Worm (Caenorhabditis elegans) whole organism, L1 larva: ENCODE results near the gene spin-4.

Experiments
- aha-1 ChIP-seq: fragments of 150-350 bp; optimal IDR thresholded peaks from 2 replicates; lab custom pipeline; 2014; ENCODE audit warnings: missing biosample characterization, missing genetic modification characterization
- ceh-63 ChIP-seq: fragments of 200-800 bp; sonication (Bioruptor generic); optimal IDR thresholded peaks from 2 replicates; lab custom pipeline; 2018; ENCODE audit warnings: mild to moderate bottlenecking, missing genetic modification characterization, missing compliant biosample characterization
- ceh-90 ChIP-seq: sonication (generic microtip); optimal IDR thresholded peaks from 2 replicates; lab custom pipeline; 2016; ENCODE audit warnings: missing genetic modification characterization, missing compliant biosample characterization
- efl-1 ChIP-seq, 4 experiments: fragments of 150-350 bp; optimal IDR thresholded peaks in 3 of 4; peaks in 1 of 4; 1 replicate in 1 of 4; 2 replicates in 3 of 4; lab custom pipeline; 2014; ENCODE audit warnings: missing biosample characterization in 2 of 4, missing genetic modification characterization in 2 of 4, missing genetic modification reagents in 2 of 4
- efl-3 ChIP-seq: fragments of 200-800 bp; sonication (Bioruptor generic); optimal IDR thresholded peaks from 2 replicates; lab custom pipeline; 2018; ENCODE audit warnings: mild to moderate bottlenecking, missing genetic modification characterization, missing compliant biosample characterization
- jun-1 ChIP-seq: fragments of 150-350 bp; optimal IDR thresholded peaks from 2 replicates; lab custom pipeline; 2014; ENCODE audit warnings: missing biosample characterization, missing genetic modification reagents, missing genetic modification characterization
- mef-2 ChIP-seq: fragments of 150-350 bp; optimal IDR thresholded peaks from 2 replicates; lab custom pipeline; 2014; ENCODE audit warnings: missing biosample characterization, missing genetic modification characterization
- nhr-20 ChIP-seq: sonication (generic microtip); optimal IDR thresholded peaks from 2 replicates; lab custom pipeline; 2016; ENCODE audit warnings: mild to moderate bottlenecking, missing genetic modification characterization, missing compliant biosample characterization
- nhr-71 ChIP-seq: sonication (generic microtip); optimal IDR thresholded peaks from 2 replicates; lab custom pipeline; 2016; ENCODE audit warnings: mild to moderate bottlenecking, missing genetic modification characterization, moderate library complexity, missing compliant biosample characterization
- pag-3 ChIP-seq: sonication (generic microtip); optimal IDR thresholded peaks from 2 replicates; lab custom pipeline; 2017; ENCODE audit warnings: missing genetic modification characterization, mild to moderate bottlenecking, missing compliant biosample characterization, antibody characterized with exemption, borderline replicate concordance; ENCODE audit not compliant: insufficient read depth
- sptf-1 ChIP-seq: fragments of 150-350 bp; optimal IDR thresholded peaks from 2 replicates; lab custom pipeline; 2014; ENCODE audit warnings: missing biosample characterization, missing genetic modification characterization
- tlp-1 ChIP-seq: fragments of 150-350 bp; optimal IDR thresholded peaks from 2 replicates; lab custom pipeline; 2014; ENCODE audit warnings: missing biosample characterization, missing genetic modification characterization
- vab-15 ChIP-seq: sonication (generic microtip); optimal IDR thresholded peaks from 2 replicates; lab custom pipeline; 2017; ENCODE audit warnings: missing genotype, mild to moderate bottlenecking, missing genetic modification characterization, missing compliant biosample characterization
- zip-4 ChIP-seq: fragments of 200-800 bp; sonication (Bioruptor generic); optimal IDR thresholded peaks from 2 replicates; lab custom pipeline; 2018; ENCODE audit warnings: mild to moderate bottlenecking, missing genetic modification characterization, moderate library complexity, missing compliant biosample characterization

The spin-4 gene

DNA sequence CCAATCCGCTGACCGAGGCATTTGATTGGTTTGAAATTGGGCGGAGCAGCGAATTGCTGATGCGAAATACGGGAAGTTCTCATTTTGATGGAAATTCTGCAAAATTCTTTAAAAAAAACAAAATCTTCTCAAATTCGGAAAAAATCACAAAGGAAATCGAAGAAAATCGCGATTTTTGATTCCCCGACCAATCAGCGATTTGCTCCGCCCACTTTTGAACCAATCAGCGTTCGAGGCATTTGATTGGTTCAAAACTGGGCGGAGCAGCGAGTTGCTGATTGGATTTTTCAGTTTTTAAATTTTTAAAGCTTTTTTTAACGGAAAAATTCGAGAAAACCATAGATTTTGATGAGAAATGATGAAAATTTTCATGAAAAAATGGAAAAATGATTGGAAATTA is 52.2 kb downstream of the spin-4 start:
- TF ChIP-seq zip-4, result no peak
- TF ChIP-seq vab-15 (tag; lab: Kevin White, UChicago), result no peak
- no peak for TF ChIP-seq ceh-63 (GFP tag; lab: Kevin White, UChicago)
- TF ChIP-seq ceh-90 (tag; lab: Kevin White, UChicago), result no peak
- TF ChIP-seq aha-1 (tag; lab: Kevin White, UChicago), result no peak
- TF ChIP-seq nhr-71 (tag; lab: Kevin White, UChicago), result no peak
- TF ChIP-seq sptf-1 (tag; lab: Kevin White, UChicago), result no peak
- TF ChIP-seq mef-2 (tag; lab: Kevin White, UChicago), result no peak
- no peak for TF ChIP-seq pag-3 (tag; lab: Kevin White, UChicago)
- TF ChIP-seq tlp-1 (tag; lab: Kevin White, UChicago), result no peak
- TF ChIP-seq jun-1 (tag; lab: Kevin White, UChicago), result no peak

DNA sequence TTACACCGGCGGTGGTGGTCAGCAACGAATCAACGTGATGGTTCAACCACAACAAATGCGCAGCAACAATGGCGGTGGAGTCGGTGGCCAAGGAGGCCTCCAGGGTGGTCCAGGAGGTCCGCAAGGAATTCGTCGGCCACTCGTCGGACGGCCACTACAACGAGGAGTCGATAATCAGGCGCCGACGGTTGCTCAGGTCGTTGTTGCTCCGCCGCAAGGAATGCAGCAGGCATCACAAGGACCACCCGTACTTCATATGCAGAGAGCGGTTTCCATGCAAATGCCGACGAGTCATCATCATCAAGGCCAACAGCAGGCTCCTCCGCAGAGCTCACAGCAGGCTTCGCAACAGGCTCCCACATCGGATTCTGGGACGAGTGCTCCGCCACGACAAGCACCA is 55.4 kb downstream of the spin-4 start:
- no peak for TF ChIP-seq mef-2 (tag; lab: Kevin White, UChicago)
- TF ChIP-seq jun-1 (tag; lab: Kevin White, UChicago), result no peak
- TF ChIP-seq efl-3 (GFP tag; lab: Kevin White, UChicago), result no peak
- TF ChIP-seq efl-1 (optimal IDR thresholded peaks at IDR 0.05; lab: Kevin White, UChicago), result no peak
- peak in 1 of 2 experiments; percentile 43 for TF ChIP-seq efl-1 (GFP tag; optimal IDR thresholded peaks at IDR 0.05 in 1 of 2; lab: Kevin White, UChicago)

DNA sequence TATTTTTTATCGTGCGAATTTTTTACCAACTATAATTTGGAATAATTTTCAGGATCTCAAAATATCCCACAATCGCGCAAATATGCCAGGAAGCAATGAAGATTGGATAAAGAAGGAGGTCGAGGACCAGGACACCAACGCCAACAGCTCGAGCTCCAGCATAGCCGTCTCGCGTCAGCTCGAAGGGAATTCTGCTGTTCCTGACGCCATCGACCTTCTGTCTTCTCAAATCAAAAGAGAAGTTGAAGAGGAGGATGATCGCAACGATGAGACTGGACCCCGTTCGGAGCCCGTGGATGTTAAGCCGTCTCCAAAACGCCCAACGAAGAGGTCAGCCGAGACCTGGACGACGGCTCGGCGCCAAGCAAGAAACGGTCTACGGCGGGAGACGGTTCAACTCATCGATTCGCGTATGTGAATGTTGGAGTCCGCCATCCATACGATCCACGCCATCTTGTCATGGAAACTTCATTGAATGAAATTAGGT is 58.3 kb downstream of the spin-4 start, which contains the start of gene Y111B2A.21:
Y111B2A.21 (plus strand) TSS at position 51 of the 487 bp plus-strand sequence.
- TF ChIP-seq nhr-20 (no peak), efl-1 (optimal IDR thresholded peaks at IDR 0.05; lab: Kevin White, UChicago) (no peak), efl-1 (GFP tag; optimal IDR thresholded peaks at IDR 0.05 in 1 of 2; lab: Kevin White, UChicago) (peak in 1 of 2 experiments; percentile 80)
- TF ChIP-seq, all 84 proteins: peak for 1
